Worm (Caenorhabditis elegans): ENCODE data around the gene pals-20.

DNA sequence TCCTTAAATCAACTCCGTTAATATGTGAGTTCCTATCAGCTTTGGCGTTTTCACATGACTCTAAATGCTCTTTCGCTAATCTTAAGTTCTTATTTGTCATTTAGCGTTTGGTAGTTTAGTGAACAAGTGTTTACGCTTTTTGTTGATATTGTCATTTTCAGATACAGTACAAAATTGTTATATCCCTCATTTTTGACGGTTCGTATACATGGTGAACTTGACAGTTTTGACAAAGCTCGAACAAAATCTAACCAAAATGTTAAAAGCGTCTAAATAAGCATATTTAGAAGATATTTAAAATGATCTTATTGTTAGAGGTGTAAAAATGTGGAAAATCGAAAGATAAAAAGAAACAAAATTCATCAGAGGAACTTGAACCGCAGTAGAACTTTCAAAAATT lies 4.6 kb downstream of the pals-20 start:
- no peak for TF ChIP-seq fkh-10 (GFP tag; optimal IDR thresholded peaks at IDR 0.05)
- TF ChIP-seq lsy-2 (tag; optimal IDR thresholded peaks at IDR 0.05): no peak
- TF ChIP-seq nhr-28 (tag; optimal IDR thresholded peaks at IDR 0.05): no peak
- no peak for TF ChIP-seq Y116A8C.19 (tag; optimal IDR thresholded peaks at IDR 0.05; ENCODE audit: borderline replicate concordance)
- TF ChIP-seq nhr-76 (tag; optimal IDR thresholded peaks at IDR 0.05): no peak
- no peak for TF ChIP-seq zag-1 (tag; optimal IDR thresholded peaks at IDR 0.05)
- TF ChIP-seq ztf-4 (tag; optimal IDR thresholded peaks at IDR 0.05): no peak
- no peak for TF ChIP-seq aly-2 (tag; optimal IDR thresholded peaks at IDR 0.05)
- no peak for TF ChIP-seq unc-86 (tag; optimal IDR thresholded peaks at IDR 0.05)
- no peak for TF ChIP-seq snpc-4 (tag; optimal IDR thresholded peaks at IDR 0.05)
- no peak for TF ChIP-seq tlp-1 (tag; optimal IDR thresholded peaks at IDR 0.05)
- TF ChIP-seq mdl-1 (tag; optimal IDR thresholded peaks at IDR 0.05): no peak
- TF ChIP-seq unc-62 (GFP tag; optimal IDR thresholded peaks at IDR 0.05): no peak

All from whole organism, L1 larva.